Fruit fly (Drosophila melanogaster) whole organism, embryonic: ENCODE measurements around the gene CG5262.
A peak's percentile ranks its signal among the peaks of the same experiment; 100 is the strongest.

Source experiments
- ATbp ChIP-seq: fragments of 200-800 bp; sonication (Bioruptor generic); optimal IDR thresholded peaks from 2 replicates; lab custom pipeline; 2017; ENCODE audit warnings: missing biosample characterization, mild to moderate bottlenecking, missing genetic modification characterization, missing genetic modification reagents
- CG1024 ChIP-seq: fragments of 200-800 bp; sonication (Bioruptor generic); IDR thresholded peaks from 2 replicates; pipeline ENCODE4 v1.3.6; 2022; ENCODE audit warnings: missing biosample characterization, missing genetic modification characterization
- CG11398 ChIP-seq: fragments of 200-800 bp; sonication (Bioruptor generic); optimal IDR thresholded peaks from 2 replicates; lab custom pipeline; 2016; ENCODE audit warnings: missing biosample characterization, missing genetic modification characterization
- CG11695 ChIP-seq: fragments of 200-800 bp; sonication (Bioruptor generic); IDR thresholded peaks from 3 replicates; pipeline ENCODE4 v1.3.6; 2022; ENCODE audit warnings: missing biosample characterization, missing genetic modification characterization
- CG15601 ChIP-seq: fragments of 200-800 bp; sonication (Bioruptor generic); optimal IDR thresholded peaks from 3 replicates; lab custom pipeline; 2019; ENCODE audit warnings: missing biosample characterization, mild to moderate bottlenecking, missing genetic modification characterization, moderate library complexity
- CG16779 ChIP-seq: fragments of 200-800 bp; sonication (Bioruptor generic); IDR thresholded peaks from 2 replicates; pipeline ENCODE4 v1.3.6; 2022; ENCODE audit warnings: missing biosample characterization, missing genetic modification characterization
- CG17186 ChIP-seq: fragments of 200-800 bp; sonication (Bioruptor generic); optimal IDR thresholded peaks from 3 replicates; lab custom pipeline; 2017; ENCODE audit warnings: missing biosample characterization, missing genetic modification reagents, missing genetic modification characterization
- CG17802 ChIP-seq: fragments of 200-800 bp; sonication (Bioruptor generic); optimal IDR thresholded peaks from 2 replicates; lab custom pipeline; 2018; ENCODE audit warnings: missing biosample characterization, mild to moderate bottlenecking, missing genetic modification characterization, moderate library complexity
- CG17829 ChIP-seq: fragments of 200-800 bp; optimal IDR thresholded peaks from 2 replicates; lab custom pipeline; 2019; ENCODE audit warnings: missing biosample characterization, mild to moderate bottlenecking, missing genetic modification characterization, moderate library complexity
- CG34224 ChIP-seq: fragments of 200-800 bp; sonication (Bioruptor generic); IDR thresholded peaks from 3 replicates; pipeline ENCODE4 v1.3.6; 2022; ENCODE audit warnings: missing biosample characterization, missing genetic modification characterization; ENCODE audit not compliant: partially characterized antibody
- CG4404 ChIP-seq: fragments of 200-800 bp; sonication (Bioruptor generic); IDR thresholded peaks from 2 replicates; pipeline ENCODE4 v1.3.6; 2022; ENCODE audit warnings: missing biosample characterization, missing genetic modification characterization
- CG4424 ChIP-seq: fragments of 200-800 bp; sonication (Bioruptor generic); optimal IDR thresholded peaks from 3 replicates; lab custom pipeline; 2016; ENCODE audit warnings: missing biosample characterization, missing genetic modification characterization
- CG6683 ChIP-seq: fragments of 200-800 bp; sonication (Bioruptor generic); optimal IDR thresholded peaks from 2 replicates; lab custom pipeline; 2017; ENCODE audit warnings: missing biosample characterization, mild to moderate bottlenecking, missing genetic modification characterization, missing genetic modification reagents
- CG6813 ChIP-seq: fragments of 200-800 bp; sonication (Bioruptor generic); optimal IDR thresholded peaks from 2 replicates; lab custom pipeline; 2017; ENCODE audit warnings: missing biosample characterization, missing genetic modification characterization, mild to moderate bottlenecking, moderate library complexity, missing genetic modification reagents
- CG8359 ChIP-seq: fragments of 200-800 bp; sonication (Bioruptor generic); optimal IDR thresholded peaks from 2 replicates; lab custom pipeline; 2017; ENCODE audit warnings: missing biosample characterization, mild to moderate bottlenecking, missing genetic modification characterization, borderline replicate concordance
- CG8924 ChIP-seq: fragments of 200-800 bp; optimal IDR thresholded peaks from 3 replicates; lab custom pipeline; 2019; ENCODE audit warnings: missing biosample characterization, mild to moderate bottlenecking, missing genetic modification characterization, moderate library complexity
- CG9215 ChIP-seq: fragments of 200-800 bp; sonication (Bioruptor generic); IDR thresholded peaks from 2 replicates; pipeline ENCODE4 v1.3.6; 2022; ENCODE audit warnings: missing biosample characterization, missing genetic modification characterization
- CG9797 ChIP-seq: fragments of 200-800 bp; sonication (Bioruptor generic); optimal IDR thresholded peaks from 3 replicates; lab custom pipeline; 2018; ENCODE audit warnings: missing biosample characterization, mild to moderate bottlenecking, missing genetic modification characterization
- Chrac-16 ChIP-seq: fragments of 200-800 bp; sonication (Bioruptor generic); optimal IDR thresholded peaks from 3 replicates; lab custom pipeline; 2016; ENCODE audit warnings: missing biosample characterization, missing genetic modification characterization
- CkIIα-i1 ChIP-seq: fragments of 200-800 bp; sonication (Bioruptor generic); IDR thresholded peaks from 2 replicates; pipeline ENCODE4 v1.3.6; 2022; ENCODE audit warnings: missing biosample characterization, missing genetic modification characterization
- CrebB ChIP-seq: fragments of 200-800 bp; sonication (Bioruptor generic); optimal IDR thresholded peaks from 3 replicates; lab custom pipeline; 2018; ENCODE audit warnings: missing biosample characterization, mild to moderate bottlenecking, missing genetic modification characterization
- Dek ChIP-seq: fragments of 200-800 bp; sonication (Bioruptor generic); optimal IDR thresholded peaks from 3 replicates; lab custom pipeline; 2019; ENCODE audit warnings: missing biosample characterization, mild to moderate bottlenecking, missing genetic modification characterization, moderate library complexity
- Elba2 ChIP-seq: fragments of 200-800 bp; sonication (Bioruptor generic); optimal IDR thresholded peaks from 3 replicates; lab custom pipeline; 2016; ENCODE audit warnings: missing biosample characterization, missing genetic modification characterization
- Fer3 ChIP-seq: fragments of 200-800 bp; sonication (Bioruptor generic); optimal IDR thresholded peaks from 2 replicates; lab custom pipeline; 2018; ENCODE audit warnings: missing biosample characterization, mild to moderate bottlenecking, missing genetic modification characterization, moderate library complexity
- H2.0 ChIP-seq: fragments of 200-800 bp; sonication (Bioruptor generic); IDR thresholded peaks from 2 replicates; pipeline ENCODE4 v1.3.6; 2022; ENCODE audit warnings: missing biosample characterization, missing genetic modification characterization
- MESR4 ChIP-seq: fragments of 200-800 bp; sonication (Bioruptor generic); optimal IDR thresholded peaks from 2 replicates; lab custom pipeline; 2018; ENCODE audit warnings: missing biosample characterization, mild to moderate bottlenecking, missing genetic modification characterization, moderate library complexity
- MTF-1 ChIP-seq: fragments of 200-800 bp; sonication (Bioruptor generic); optimal IDR thresholded peaks from 2 replicates; lab custom pipeline; 2018; ENCODE audit warnings: missing biosample characterization, mild to moderate bottlenecking, missing genetic modification characterization, borderline replicate concordance
- NC2α ChIP-seq: fragments of 200-800 bp; sonication (Bioruptor generic); optimal IDR thresholded peaks from 2 replicates; lab custom pipeline; 2016; ENCODE audit warnings: missing biosample characterization, missing genetic modification characterization
- Pdp1 ChIP-seq, 2 experiments: fragments of 200-800 bp; sonication (Bioruptor generic); optimal IDR thresholded peaks; 3 replicates each; lab custom pipeline; 2016; ENCODE audit warnings: missing biosample characterization in 2 of 2, missing genetic modification characterization in 2 of 2, mild to moderate bottlenecking in 1 of 2, moderate library complexity in 1 of 2
- Ssrp ChIP-seq: fragments of 200-800 bp; sonication (Bioruptor generic); optimal IDR thresholded peaks from 2 replicates; lab custom pipeline; 2018; ENCODE audit warnings: missing biosample characterization, mild to moderate bottlenecking, missing genetic modification characterization, moderate library complexity
- ara ChIP-seq: fragments of 200-800 bp; sonication (Bioruptor generic); IDR thresholded peaks from 2 replicates; pipeline ENCODE4 v1.3.6; 2022; ENCODE audit warnings: missing biosample characterization, missing genetic modification characterization
- eve ChIP-seq, 2 experiments: fragments of >200 bp; optimal IDR thresholded peaks; 2 replicates each; lab custom pipeline; 2017; ENCODE audit warnings: missing biosample characterization in 2 of 2, missing genetic modification characterization in 2 of 2
- gce ChIP-seq: fragments of 200-800 bp; sonication (Bioruptor generic); IDR thresholded peaks from 3 replicates; pipeline ENCODE4 v1.3.6; 2022; ENCODE audit warnings: missing biosample characterization, missing genetic modification characterization
- gsb-n ChIP-seq: fragments of 200-800 bp; sonication (Bioruptor generic); optimal IDR thresholded peaks from 3 replicates; lab custom pipeline; 2018; ENCODE audit warnings: missing biosample characterization, mild to moderate bottlenecking, missing genetic modification characterization
- hb ChIP-seq: fragments of 200-800 bp; sonication (Bioruptor generic); IDR thresholded peaks from 3 replicates; pipeline ENCODE4 v1.3.6; 2022; ENCODE audit warnings: missing biosample characterization, missing genetic modification characterization; ENCODE audit not compliant: partially characterized antibody
- hkb ChIP-seq, 2 experiments: fragments of 200-800 bp in 1 of 2; fragments of >200 bp in 1 of 2; sonication (Bioruptor generic) in 1 of 2; IDR thresholded peaks in 1 of 2; optimal IDR thresholded peaks in 1 of 2; 2 replicates each; pipeline versions ENCODE4 v1.3.6 to Lab custom; 2017 to 2022; ENCODE audit warnings: missing biosample characterization in 1 of 2, missing genetic modification characterization in 1 of 2
- klu ChIP-seq: fragments of 200-800 bp; sonication (Bioruptor generic); IDR thresholded peaks from 2 replicates; pipeline ENCODE4 v1.3.6; 2022; ENCODE audit warnings: missing biosample characterization, missing genetic modification characterization
- lilli ChIP-seq: fragments of 200-800 bp; sonication (Bioruptor generic); optimal IDR thresholded peaks from 3 replicates; lab custom pipeline; 2016; ENCODE audit warnings: missing biosample characterization, missing genetic modification characterization
- pfk ChIP-seq: fragments of 200-800 bp; sonication (Bioruptor generic); optimal IDR thresholded peaks from 2 replicates; lab custom pipeline; 2018; ENCODE audit warnings: missing biosample characterization, mild to moderate bottlenecking, missing genetic modification characterization, moderate library complexity
- ro ChIP-seq: fragments of 200-800 bp; sonication (Bioruptor generic); IDR thresholded peaks from 2 replicates; pipeline ENCODE4 v1.3.6; 2022; ENCODE audit warnings: missing biosample characterization, missing genetic modification characterization
- sd ChIP-seq: fragments of 200-800 bp; sonication (Bioruptor generic); optimal IDR thresholded peaks from 3 replicates; lab custom pipeline; 2018; ENCODE audit warnings: missing biosample characterization, mild to moderate bottlenecking, missing genetic modification characterization, moderate library complexity
- shn ChIP-seq: fragments of 200-800 bp; sonication (Bioruptor generic); optimal IDR thresholded peaks from 3 replicates; lab custom pipeline; 2016; ENCODE audit warnings: missing biosample characterization, missing genetic modification characterization
- slp2 ChIP-seq: fragments of 200-800 bp; sonication (Bioruptor generic); optimal IDR thresholded peaks from 2 replicates; lab custom pipeline; 2016; ENCODE audit warnings: missing biosample characterization, missing genetic modification characterization
- so ChIP-seq: fragments of 200-800 bp; sonication (Bioruptor generic); IDR thresholded peaks from 3 replicates; pipeline ENCODE4 v1.3.6; 2022; ENCODE audit warnings: missing biosample characterization, missing genetic modification characterization
- trh ChIP-seq: fragments of 200-800 bp; sonication (Bioruptor generic); optimal IDR thresholded peaks from 2 replicates; lab custom pipeline; 2016; ENCODE audit warnings: missing biosample characterization, missing genetic modification characterization
- ttk ChIP-seq: fragments of 200-800 bp; sonication (Bioruptor generic); IDR thresholded peaks from 2 replicates; pipeline ENCODE4 v2.1.2; 2022; ENCODE audit warnings: missing biosample characterization, missing genetic modification characterization
- unpg ChIP-seq: fragments of 200-800 bp; sonication (Bioruptor generic); optimal IDR thresholded peaks from 3 replicates; lab custom pipeline; 2018; ENCODE audit warnings: missing biosample characterization, mild to moderate bottlenecking, missing genetic modification characterization, moderate library complexity
- vvl ChIP-seq: fragments of 200-800 bp; sonication (Bioruptor generic); IDR thresholded peaks from 2 replicates; pipeline ENCODE4 v1.3.6; 2022; ENCODE audit warnings: missing biosample characterization, missing genetic modification characterization

The CG5262 gene

DNA sequence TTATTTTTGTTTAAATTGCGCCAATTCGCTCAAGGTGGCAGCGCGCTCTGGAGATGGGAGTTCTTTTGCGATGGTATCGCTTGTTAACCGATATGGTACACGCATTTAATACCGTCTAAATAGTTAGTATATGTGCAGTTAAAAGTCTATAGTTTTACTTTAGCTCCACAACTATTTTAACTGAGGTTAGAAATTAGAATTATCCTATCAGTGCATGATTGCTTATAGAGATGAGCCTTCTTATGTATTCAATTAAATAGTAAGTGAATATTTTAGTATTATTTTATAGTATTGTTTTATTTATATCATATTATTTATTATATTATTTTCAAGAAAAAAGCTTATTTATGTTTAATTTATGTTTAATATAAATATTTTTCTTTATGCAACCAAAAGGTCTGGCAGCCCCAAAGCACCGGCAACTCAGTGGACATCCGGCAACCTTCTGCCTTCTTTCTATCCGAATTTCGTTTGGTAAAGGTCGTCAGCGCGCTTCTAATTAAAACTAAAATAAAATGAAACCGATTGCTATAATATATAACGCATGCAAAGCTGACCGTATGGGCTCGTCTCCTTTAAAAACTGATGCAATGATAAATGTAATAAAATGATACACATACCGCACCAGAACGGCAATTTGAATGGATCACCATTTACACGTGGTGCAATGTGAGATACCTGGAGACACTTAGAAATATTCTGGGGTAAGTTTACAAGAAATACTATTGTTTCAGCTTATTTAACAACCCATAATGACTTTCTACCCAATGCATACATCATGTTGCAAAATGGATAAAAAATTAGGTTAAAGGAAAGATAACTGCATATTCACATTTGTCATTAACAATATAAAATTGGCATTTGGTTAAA, 22.8 kb upstream of the CG5262 start, which contains the start of gene CG5199 (continued):
- TF ChIP-seq Fer3 (tag; lab: Kevin White, UChicago), result peak; percentile 43
- TF ChIP-seq shn (GFP tag; lab: Kevin White, UChicago), result peak; percentile 22
- peak; percentile 19 for TF ChIP-seq CG6683 (GFP tag; lab: Kevin White, UChicago)
- peak; percentile 35; the same call in 1 of the 2 replicates for TF ChIP-seq klu
- TF ChIP-seq CG8924 (tag; lab: Kevin White, UChicago), result peak; percentile 80
- no peak for TF ChIP-seq sd (tag; lab: Kevin White, UChicago)
- no peak for TF ChIP-seq so (GFP tag; lab: Robert Waterston, UW)
- TF ChIP-seq CG4404, result peak; percentile 69; the same call in 1 of the 2 replicates
- peak; percentile 10 for TF ChIP-seq lilli (GFP tag; lab: Kevin White, UChicago)
- TF ChIP-seq Chrac-16 (GFP tag; lab: Kevin White, UChicago), result peak; percentile 72
- TF ChIP-seq CG16779 (GFP tag; lab: Robert Waterston, UW), result no peak
- TF ChIP-seq CG4424 (GFP tag; lab: Kevin White, UChicago), result peak; percentile 78
- TF ChIP-seq NC2α (GFP tag; lab: Kevin White, UChicago), result no peak
- peak; percentile 46; the same call in 1 of the 2 replicates for TF ChIP-seq H2.0 (GFP tag; lab: Robert Waterston, UW)
- no peak for TF ChIP-seq ro (GFP tag; lab: Robert Waterston, UW)
- TF ChIP-seq MESR4 (GFP tag; lab: Kevin White, UChicago), result peak; percentile 90
- no peak for TF ChIP-seq ATbp (GFP tag; lab: Kevin White, UChicago)
- no peak for TF ChIP-seq CG1024 (GFP tag; lab: Robert Waterston, UW)
- TF ChIP-seq gce, result no peak
- TF ChIP-seq CG34224 (GFP tag; lab: Robert Waterston, UW), result peak; percentile 74
- peak; percentile 65 for TF ChIP-seq vvl
- TF ChIP-seq eve (GFP tag; optimal IDR thresholded peaks at IDR 0.05; lab: Kevin White, UChicago), result no peak
- TF ChIP-seq Dek (tag; lab: Kevin White, UChicago), result peak; percentile 59
- TF ChIP-seq CG17186, result peak; percentile 41
- no peak for TF ChIP-seq MTF-1 (GFP tag; lab: Kevin White, UChicago)
- TF ChIP-seq CG17802 (tag; lab: Kevin White, UChicago), result peak; percentile 1
- peak; percentile 81 for TF ChIP-seq Ssrp (tag; lab: Kevin White, UChicago)
- TF ChIP-seq CkIIα-i1 (GFP tag; lab: Robert Waterston, UW), result no peak
- TF ChIP-seq CG8359 (GFP tag; lab: Kevin White, UChicago), result peak; percentile 40
- TF ChIP-seq ara, result no peak
- no peak for TF ChIP-seq Elba2
- TF ChIP-seq slp2 (GFP tag; lab: Kevin White, UChicago), result no peak
- TF ChIP-seq CG11398 (GFP tag; lab: Kevin White, UChicago), result no peak
- TF ChIP-seq hkb (optimal IDR thresholded peaks at IDR 0.05; lab: Kevin White, UChicago), result no peak
- TF ChIP-seq hkb (GFP tag; IDR thresholded peaks at IDR 0.05; lab: Robert Waterston, UW), result no peak
- peak; percentile 56; the same call in 2 of the 3 replicates for TF ChIP-seq CG11695 (GFP tag; lab: Robert Waterston, UW)
- peak; percentile 57; the same call in 1 of the 3 replicates for TF ChIP-seq hb
- TF ChIP-seq CG9215 (GFP tag; lab: Robert Waterston, UW), result peak; percentile 80
- TF ChIP-seq gsb-n, result peak; percentile 70
- TF ChIP-seq CG9797, result peak; percentile 35
- peak; percentile 59; the same call in 1 of the 2 replicates for TF ChIP-seq ttk (GFP tag; lab: Robert Waterston, UW)
- no peak for TF ChIP-seq CrebB (tag; lab: Kevin White, UChicago)
- peak in 1 of 2 experiments; percentile 56 for TF ChIP-seq Pdp1 (GFP tag; optimal IDR thresholded peaks at IDR 0.05; lab: Kevin White, UChicago)
- TF ChIP-seq trh, result no peak
- peak; percentile 65 for TF ChIP-seq CG15601 (tag; lab: Kevin White, UChicago)
- no peak for TF ChIP-seq pfk (GFP tag; lab: Kevin White, UChicago)
- TF ChIP-seq CG17829 (tag; lab: Kevin White, UChicago), result peak; percentile 89
- peak; percentile 66 for TF ChIP-seq unpg (GFP tag; lab: Kevin White, UChicago)
- TF ChIP-seq CG6813, result peak; percentile 37
